Worm (Caenorhabditis elegans): ENCODE measurements around the gene nhr-47.

ce11 chrV:5536240-5536811 is 31.3 kb downstream of the nhr-47 start, which contains the start of the genes cox-16 and syp-2:
- TF ChIP-seq skn-1 (tag; optimal IDR thresholded peaks at IDR 0.05) (no peak), dmd-4 (tag; optimal IDR thresholded peaks at IDR 0.05) (no peak), lin-39 (tag; optimal IDR thresholded peaks at IDR 0.05) (no peak), nhr-12 (tag; optimal IDR thresholded peaks at IDR 0.05) (no peak), ceh-82 (tag; optimal IDR thresholded peaks at IDR 0.05) (no peak), fos-1 (tag; optimal IDR thresholded peaks at IDR 0.05) (no peak), ztf-4 (tag; optimal IDR thresholded peaks at IDR 0.05) (no peak), nhr-25 (tag; optimal IDR thresholded peaks at IDR 0.05) (no peak), elt-3 (tag; optimal IDR thresholded peaks at IDR 0.05) (no peak)

Data from whole organism, L2 larva.